Fruit fly (Drosophila melanogaster) whole organism, prepupa: ENCODE data around the gene CG6299.

ENCODE experiments used
- CG3032 ChIP-seq: fragments of 200-800 bp; optimal IDR thresholded peaks from 2 replicates; lab custom pipeline; 2019; ENCODE audit warnings: missing biosample characterization, mild to moderate bottlenecking, missing genetic modification characterization, moderate library complexity
- CG6792 ChIP-seq: fragments of 200-800 bp; sonication (Bioruptor generic); optimal IDR thresholded peaks from 3 replicates; lab custom pipeline; 2016; ENCODE audit warnings: missing biosample characterization, missing genetic modification characterization
- CG6808 ChIP-seq: fragments of 200-800 bp; sonication (Bioruptor generic); optimal IDR thresholded peaks from 3 replicates; lab custom pipeline; 2017; ENCODE audit warnings: missing biosample characterization, missing genetic modification characterization, mild to moderate bottlenecking, moderate library complexity, missing genetic modification reagents
- Lpt ChIP-seq: fragments of 200-800 bp; sonication (Bioruptor generic); optimal IDR thresholded peaks from 3 replicates; lab custom pipeline; 2016; ENCODE audit warnings: missing biosample characterization, missing genetic modification characterization
- eg ChIP-seq: fragments of 200-800 bp; sonication (Bioruptor generic); IDR thresholded peaks from 3 replicates; pipeline ENCODE4 v1.3.6; 2022; ENCODE audit warnings: missing biosample characterization, missing genetic modification characterization
- esn ChIP-seq: fragments of 200-800 bp; sonication (Bioruptor generic); optimal IDR thresholded peaks from 2 replicates; lab custom pipeline; 2016; ENCODE audit warnings: missing biosample characterization, mild to moderate bottlenecking, missing genetic modification characterization, moderate library complexity
- net ChIP-seq: fragments of 200-800 bp; sonication (Bioruptor generic); optimal IDR thresholded peaks from 3 replicates; lab custom pipeline; 2016; ENCODE audit warnings: missing biosample characterization, missing genetic modification characterization
- topi ChIP-seq: fragments of 200-800 bp; sonication (Bioruptor generic); optimal IDR thresholded peaks from 3 replicates; lab custom pipeline; 2016; ENCODE audit warnings: missing biosample characterization, missing genetic modification characterization

- no peak for TF ChIP-seq CG3032 (tag; lab: Kevin White, UChicago)
- TF ChIP-seq Lpt = no peak
- no peak for TF ChIP-seq esn (GFP tag; lab: Kevin White, UChicago)
- no peak for TF ChIP-seq CG6808
- TF ChIP-seq eg (GFP tag; lab: Robert Waterston, UW) = no peak
- no peak for TF ChIP-seq net (GFP tag; lab: Kevin White, UChicago)
- TF ChIP-seq CG6792 (GFP tag; lab: Kevin White, UChicago) = no peak
- no peak for TF ChIP-seq topi (GFP tag; lab: Kevin White, UChicago)
Measured at dm6 chrX:15497440-15498271, 35.1 kb downstream of the CG6299 start.
